Worm (Caenorhabditis elegans) whole organism, L1 larva: ENCODE results near the gene F19B10.2.
A peak's percentile ranks its signal among the peaks of the same experiment; 100 is the strongest.

Source experiments
- F16B12.6 ChIP-seq: fragments of 150-350 bp; optimal IDR thresholded peaks from 2 replicates; lab custom pipeline; 2014; ENCODE audit warnings: missing biosample characterization, missing genetic modification characterization
- Y116A8C.19 ChIP-seq: sonication (generic microtip); optimal IDR thresholded peaks from 2 replicates; lab custom pipeline; 2016; ENCODE audit warnings: missing compliant biosample characterization, missing genetic modification characterization, borderline replicate concordance
- aha-1 ChIP-seq: fragments of 150-350 bp; optimal IDR thresholded peaks from 2 replicates; lab custom pipeline; 2014; ENCODE audit warnings: missing biosample characterization, missing genetic modification characterization
- alr-1 ChIP-seq: fragments of 200-800 bp; sonication (Bioruptor generic); optimal IDR thresholded peaks from 2 replicates; lab custom pipeline; 2018; ENCODE audit warnings: borderline replicate concordance, mild to moderate bottlenecking, missing genetic modification characterization, missing compliant biosample characterization
- aly-2 ChIP-seq: fragments of 150-350 bp; optimal IDR thresholded peaks from 2 replicates; lab custom pipeline; 2014; ENCODE audit warnings: missing biosample characterization, missing genetic modification characterization
- ceh-90 ChIP-seq: sonication (generic microtip); optimal IDR thresholded peaks from 2 replicates; lab custom pipeline; 2016; ENCODE audit warnings: missing genetic modification characterization, missing compliant biosample characterization
- ces-1 ChIP-seq: fragments of 150-350 bp; optimal IDR thresholded peaks from 2 replicates; lab custom pipeline; 2014; ENCODE audit warnings: missing biosample characterization, missing genetic modification reagents, missing genetic modification characterization
- dpl-1 ChIP-seq, 3 experiments: fragments of 150-350 bp in 2 of 3; sonication (generic microtip) in 1 of 3; optimal IDR thresholded peaks; 2 replicates each; lab custom pipeline; 2014 to 2017; ENCODE audit warnings: missing biosample characterization in 3 of 3, missing genetic modification characterization in 3 of 3, missing genetic modification reagents in 3 of 3
- efl-1 ChIP-seq, 4 experiments: fragments of 150-350 bp; optimal IDR thresholded peaks in 3 of 4; peaks in 1 of 4; 1 replicate in 1 of 4; 2 replicates in 3 of 4; lab custom pipeline; 2014; ENCODE audit warnings: missing biosample characterization in 2 of 4, missing genetic modification characterization in 2 of 4, missing genetic modification reagents in 2 of 4
- efl-3 ChIP-seq: fragments of 200-800 bp; sonication (Bioruptor generic); optimal IDR thresholded peaks from 2 replicates; lab custom pipeline; 2018; ENCODE audit warnings: mild to moderate bottlenecking, missing genetic modification characterization, missing compliant biosample characterization
- egl-27 ChIP-seq, 2 experiments: fragments of 150-350 bp in 1 of 2; sonication (generic microtip); optimal IDR thresholded peaks; 3 replicates each; lab custom pipeline; 2017 to 2018; ENCODE audit warnings: missing biosample characterization in 2 of 2, missing genetic modification characterization in 2 of 2, missing genetic modification reagents in 2 of 2
- elt-3 ChIP-seq, 6 experiments: fragments of 150-350 bp in 1 of 6; sonication (generic microtip); optimal IDR thresholded peaks; 2 replicates each; lab custom pipeline; 2017 to 2018; ENCODE audit warnings: missing biosample characterization in 6 of 6, missing genetic modification characterization in 6 of 6, inconsistent platforms in 1 of 6
- ets-5 ChIP-seq: fragments of 200-800 bp; sonication (Bioruptor generic); IDR thresholded peaks from 2 replicates; pipeline ENCODE4 v1.3.6; 2022; ENCODE audit warnings: missing genetic modification characterization, missing compliant biosample characterization
- fkh-8 ChIP-seq: sonication (generic microtip); optimal IDR thresholded peaks from 2 replicates; lab custom pipeline; 2016; ENCODE audit warnings: mild to moderate bottlenecking, missing genetic modification characterization, missing compliant biosample characterization
- hlh-17 ChIP-seq: fragments of 200-800 bp; sonication (Bioruptor generic); optimal IDR thresholded peaks from 2 replicates; lab custom pipeline; 2018; ENCODE audit warnings: missing genetic modification characterization, mild to moderate bottlenecking, missing compliant biosample characterization, moderate library complexity, borderline replicate concordance
- hpl-2 ChIP-seq: fragments of 150-350 bp; optimal IDR thresholded peaks from 2 replicates; lab custom pipeline; 2014; ENCODE audit warnings: missing biosample characterization, missing genetic modification reagents, missing genetic modification characterization
- jun-1 ChIP-seq: fragments of 150-350 bp; optimal IDR thresholded peaks from 2 replicates; lab custom pipeline; 2014; ENCODE audit warnings: missing biosample characterization, missing genetic modification reagents, missing genetic modification characterization
- lin-13 ChIP-seq: fragments of 150-350 bp; optimal IDR thresholded peaks from 2 replicates; lab custom pipeline; 2014; ENCODE audit warnings: missing biosample characterization, missing genetic modification reagents, missing genetic modification characterization
- lin-35 ChIP-seq, 2 experiments: fragments of 150-350 bp; optimal IDR thresholded peaks; 2 replicates each; lab custom pipeline; 2014; ENCODE audit warnings: missing biosample characterization in 2 of 2, missing genetic modification characterization in 2 of 2, missing genetic modification reagents in 2 of 2
- lin-39 ChIP-seq: fragments of 150-350 bp; optimal IDR thresholded peaks from 2 replicates; lab custom pipeline; 2014; ENCODE audit warnings: missing biosample characterization, missing genetic modification reagents, missing genetic modification characterization
- lsy-2 ChIP-seq, 2 experiments: fragments of 150-350 bp; optimal IDR thresholded peaks; 2 replicates each; lab custom pipeline; 2014; ENCODE audit warnings: missing biosample characterization in 2 of 2, missing genetic modification characterization in 2 of 2
- mab-9 ChIP-seq: fragments of 200-800 bp; sonication (Bioruptor generic); IDR thresholded peaks from 2 replicates; pipeline ENCODE4 v1.3.6; 2022; ENCODE audit warnings: missing genetic modification reagents, missing genetic modification characterization, missing compliant biosample characterization
- mdl-1 ChIP-seq, 2 experiments: fragments of 150-350 bp; optimal IDR thresholded peaks; 2 replicates each; lab custom pipeline; 2014 to 2017; ENCODE audit warnings: missing biosample characterization in 2 of 2, missing genetic modification characterization in 2 of 2, inconsistent platforms in 1 of 2
- nhr-11 ChIP-seq: fragments of 150-350 bp; optimal IDR thresholded peaks from 2 replicates; lab custom pipeline; 2014; ENCODE audit warnings: missing biosample characterization, missing genetic modification characterization
- nhr-12 ChIP-seq: sonication (generic microtip); optimal IDR thresholded peaks from 2 replicates; lab custom pipeline; 2017; ENCODE audit warnings: missing biosample characterization, missing genetic modification characterization
- nhr-19 ChIP-seq: fragments of 200-800 bp; sonication (Bioruptor generic); conservative IDR thresholded peaks from 2 replicates; pipeline ENCODE4 v1.3.6; 2022; ENCODE audit warnings: missing genetic modification characterization, missing compliant biosample characterization
- nhr-237 ChIP-seq: fragments of 150-350 bp; optimal IDR thresholded peaks from 2 replicates; lab custom pipeline; 2014; ENCODE audit warnings: missing biosample characterization, missing genetic modification characterization
- nhr-28 ChIP-seq: fragments of 150-350 bp; optimal IDR thresholded peaks from 2 replicates; lab custom pipeline; 2014; ENCODE audit warnings: missing biosample characterization, missing genetic modification characterization
- nhr-47 ChIP-seq: sonication (generic microtip); optimal IDR thresholded peaks from 2 replicates; lab custom pipeline; 2016; ENCODE audit warnings: mild to moderate bottlenecking, missing genetic modification characterization, moderate library complexity, missing compliant biosample characterization
- nhr-71 ChIP-seq: sonication (generic microtip); optimal IDR thresholded peaks from 2 replicates; lab custom pipeline; 2016; ENCODE audit warnings: mild to moderate bottlenecking, missing genetic modification characterization, moderate library complexity, missing compliant biosample characterization
- nhr-76 ChIP-seq: sonication (generic microtip); optimal IDR thresholded peaks from 2 replicates; lab custom pipeline; 2017; ENCODE audit warnings: missing biosample characterization, missing genetic modification characterization
- nhr-77 ChIP-seq: fragments of 150-350 bp; optimal IDR thresholded peaks from 2 replicates; lab custom pipeline; 2014; ENCODE audit warnings: missing biosample characterization, missing genetic modification characterization
- nhr-85 ChIP-seq: sonication (generic microtip); peaks from one replicate; lab custom pipeline; 2016; ENCODE audit warnings: missing genetic modification characterization, inconsistent platforms, missing compliant biosample characterization
- skn-1 ChIP-seq: fragments of 150-350 bp; optimal IDR thresholded peaks from 2 replicates; lab custom pipeline; 2014; ENCODE audit warnings: missing biosample characterization, missing genetic modification characterization
- snpc-4 ChIP-seq: fragments of 150-350 bp; optimal IDR thresholded peaks from 2 replicates; lab custom pipeline; 2014; ENCODE audit warnings: missing biosample characterization, missing genetic modification characterization
- unc-98 ChIP-seq: fragments of 200-800 bp; sonication (Bioruptor generic); IDR thresholded peaks from 2 replicates; pipeline ENCODE4 v1.3.6; 2022; ENCODE audit warnings: missing genetic modification characterization, missing compliant biosample characterization
- vab-15 ChIP-seq: sonication (generic microtip); optimal IDR thresholded peaks from 2 replicates; lab custom pipeline; 2017; ENCODE audit warnings: missing genotype, mild to moderate bottlenecking, missing genetic modification characterization, missing compliant biosample characterization
- xbp-1 ChIP-seq: sonication (generic microtip); optimal IDR thresholded peaks from 2 replicates; lab custom pipeline; 2016; ENCODE audit warnings: missing genetic modification characterization, missing compliant biosample characterization
- zip-4 ChIP-seq: fragments of 200-800 bp; sonication (Bioruptor generic); optimal IDR thresholded peaks from 2 replicates; lab custom pipeline; 2018; ENCODE audit warnings: mild to moderate bottlenecking, missing genetic modification characterization, moderate library complexity, missing compliant biosample characterization
- ztf-11 ChIP-seq, 2 experiments: sonication (generic microtip); optimal IDR thresholded peaks; 2 replicates each; lab custom pipeline; 2016 to 2017; ENCODE audit warnings: missing genetic modification characterization in 2 of 2, missing biosample characterization in 1 of 2, missing compliant biosample characterization in 1 of 2

F19B10.2 gene

ce11 chrII:3682770-3683234 is 7.5 kb downstream of the F19B10.2 start, which contains the start of gene F19B10.1 (continued):
- TF ChIP-seq aly-2 (tag; lab: Kevin White, UChicago) (peak; percentile 35), dpl-1 (GFP tag; optimal IDR thresholded peaks at IDR 0.05; lab: Kevin White, UChicago) (peak; percentile 88 to 95 (median 94)), xbp-1 (tag; lab: Kevin White, UChicago) (peak; percentile 68), skn-1 (peak; percentile 67), nhr-77 (peak; percentile 36), efl-1 (optimal IDR thresholded peaks at IDR 0.05; lab: Kevin White, UChicago) (peak; percentile 74 to 94), efl-1 (GFP tag; optimal IDR thresholded peaks at IDR 0.05 in 1 of 2; lab: Kevin White, UChicago) (peak; percentile 93 to 99), egl-27 (tag; optimal IDR thresholded peaks at IDR 0.05; lab: Kevin White, UChicago) (no peak), nhr-47 (tag; lab: Kevin White, UChicago) (peak; percentile 76), Y116A8C.19 (tag; lab: Kevin White, UChicago) (no peak), nhr-85 (tag; lab: Kevin White, UChicago) (peak; percentile 91), ets-5 (GFP tag; lab: Robert Waterston, UW) (no peak), elt-3 (tag; optimal IDR thresholded peaks at IDR 0.05; lab: Kevin White, UChicago) (peak in 3 of 6 experiments; percentile 62 to 95 (median 85)), mab-9 (0 out of 2 replicates have a peak, but pooled peaks have one; percentile 23), lin-35 (GFP tag; optimal IDR thresholded peaks at IDR 0.05; lab: Kevin White, UChicago) (peak; percentile 88 to 98), ceh-90 (tag; lab: Kevin White, UChicago) (no peak), nhr-76 (no peak), vab-15 (tag; lab: Kevin White, UChicago) (peak; percentile 49), efl-3 (GFP tag; lab: Kevin White, UChicago) (no peak), jun-1 (peak; percentile 11), nhr-237 (tag; lab: Kevin White, UChicago) (no peak), aha-1 (no peak), ztf-11 (tag; optimal IDR thresholded peaks at IDR 0.05; lab: Kevin White, UChicago) (peak in 1 of 2 experiments; percentile 2), F16B12.6 (tag; lab: Kevin White, UChicago) (peak; percentile 97), zip-4 (GFP tag; lab: Kevin White, UChicago) (peak; percentile 6), hpl-2 (GFP tag; lab: Kevin White, UChicago) (no peak), lsy-2 (tag; optimal IDR thresholded peaks at IDR 0.05; lab: Kevin White, UChicago) (peak; percentile 86 to 87), nhr-71 (peak; percentile 85), nhr-19 (GFP tag; lab: Robert Waterston, UW) (peak; percentile 67), nhr-11 (no peak), ces-1 (GFP tag; lab: Kevin White, UChicago) (no peak), unc-98 (no peak), mdl-1 (tag; optimal IDR thresholded peaks at IDR 0.05; lab: Kevin White, UChicago) (peak in 1 of 2 experiments; percentile 93), snpc-4 (tag; lab: Kevin White, UChicago) (peak; percentile 68), fkh-8 (no peak), nhr-12 (tag; lab: Kevin White, UChicago) (no peak), lin-13 (GFP tag; lab: Kevin White, UChicago) (peak; percentile 72), nhr-28 (tag; lab: Kevin White, UChicago) (no peak), lin-39 (tag; lab: Kevin White, UChicago) (peak; percentile 73), alr-1 (tag; lab: Kevin White, UChicago) (no peak)

- TF ChIP-seq skn-1, result peak; percentile 17
- no peak for TF ChIP-seq nhr-12 (tag; lab: Kevin White, UChicago)
- TF ChIP-seq hlh-17 (GFP tag; lab: Kevin White, UChicago), result no peak
- no peak for TF ChIP-seq efl-1 (optimal IDR thresholded peaks at IDR 0.05; lab: Kevin White, UChicago)
- peak in 1 of 2 experiments; percentile 78 for TF ChIP-seq efl-1 (GFP tag; optimal IDR thresholded peaks at IDR 0.05 in 1 of 2; lab: Kevin White, UChicago)
- TF ChIP-seq zip-4 (GFP tag; lab: Kevin White, UChicago), result peak; percentile 47
- no peak for TF ChIP-seq ceh-90 (tag; lab: Kevin White, UChicago)
These were observed 9.3 kb downstream of the F19B10.2 start for ce11 chrII:3684487-3685067.
